Worm (Caenorhabditis elegans) whole organism, young adult: ENCODE data around the gene Y53G8AR.5.

Experiments used
- B0035.1 ChIP-seq: sonication (generic microtip); optimal IDR thresholded peaks from 2 replicates; lab custom pipeline; 2016; ENCODE audit warnings: missing genetic modification characterization, mild to moderate bottlenecking, missing compliant biosample characterization, missing genotype, missing genetic modification reagents
- B0261.1 ChIP-seq: sonication (generic microtip); optimal IDR thresholded peaks from 2 replicates; lab custom pipeline; 2016; ENCODE audit warnings: mild to moderate bottlenecking, missing genetic modification characterization, moderate library complexity, missing compliant biosample characterization
- C06A6.2 ChIP-seq: fragments of 200-800 bp; sonication (Bioruptor generic); conservative IDR thresholded peaks from 2 replicates; pipeline ENCODE4 v1.3.6; 2022; ENCODE audit warnings: missing genetic modification characterization, missing compliant biosample characterization
- F23B12.7 ChIP-seq: sonication (generic microtip); optimal IDR thresholded peaks from 2 replicates; lab custom pipeline; 2017; ENCODE audit warnings: missing genetic modification characterization, mild to moderate bottlenecking, missing compliant biosample characterization, antibody characterized with exemption, moderate library complexity; ENCODE audit not compliant: insufficient read depth
- F37B4.10 ChIP-seq: fragments of 200-800 bp; sonication (Bioruptor generic); IDR thresholded peaks from 2 replicates; pipeline ENCODE4 v1.3.6; 2022; ENCODE audit warnings: missing genetic modification characterization, missing compliant biosample characterization
- F39B2.1 ChIP-seq: fragments of 200-800 bp; sonication (Bioruptor generic); IDR thresholded peaks from 2 replicates; pipeline ENCODE4 v1.3.6; 2022; ENCODE audit warnings: missing genetic modification reagents, missing genetic modification characterization, missing compliant biosample characterization
- F52B5.7 ChIP-seq: sonication (generic microtip); optimal IDR thresholded peaks from 2 replicates; lab custom pipeline; 2016; ENCODE audit warnings: mild to moderate bottlenecking, missing genetic modification characterization, missing compliant biosample characterization
- F55B11.4 ChIP-seq: sonication (generic microtip); optimal IDR thresholded peaks from 2 replicates; lab custom pipeline; 2016; ENCODE audit warnings: missing compliant biosample characterization, missing genetic modification characterization, borderline replicate concordance; ENCODE audit not compliant: insufficient read depth
- K12H6.12 ChIP-seq: fragments of 200-800 bp; sonication (Bioruptor generic); optimal IDR thresholded peaks from 2 replicates; lab custom pipeline; 2018; ENCODE audit warnings: mild to moderate bottlenecking, missing genetic modification characterization, missing compliant biosample characterization
- Y56A3A.18 ChIP-seq: fragments of 200-800 bp; sonication (Bioruptor generic); IDR thresholded peaks from 2 replicates; pipeline ENCODE4 v1.3.6; 2022; ENCODE audit warnings: missing genetic modification reagents, missing genetic modification characterization, missing compliant biosample characterization
- Y79H2A.3 ChIP-seq: fragments of 200-800 bp; sonication (Bioruptor generic); conservative IDR thresholded peaks from 2 replicates; pipeline ENCODE4 v1.3.6; 2022; ENCODE audit warnings: missing genetic modification reagents, missing genetic modification characterization, missing compliant biosample characterization
- Y95B8A.8 ChIP-seq: fragments of 200-800 bp; sonication (Bioruptor generic); IDR thresholded peaks from 2 replicates; pipeline ENCODE4 v1.3.6; 2022; ENCODE audit warnings: missing genetic modification reagents, missing genetic modification characterization, missing compliant biosample characterization
- ZK185.1 ChIP-seq: sonication (generic microtip); optimal IDR thresholded peaks from 2 replicates; lab custom pipeline; 2016; ENCODE audit warnings: mild to moderate bottlenecking, missing genetic modification characterization, missing compliant biosample characterization; ENCODE audit not compliant: poor library complexity, severe bottlenecking
- akir-1 ChIP-seq: fragments of 200-800 bp; sonication (Bioruptor generic); optimal IDR thresholded peaks from 2 replicates; lab custom pipeline; 2018; ENCODE audit warnings: mild to moderate bottlenecking, missing genetic modification characterization, moderate library complexity, missing compliant biosample characterization
- aptf-3 ChIP-seq: fragments of 200-800 bp; sonication (Bioruptor generic); IDR thresholded peaks from 2 replicates; pipeline ENCODE4 v1.3.6; 2022; ENCODE audit warnings: missing genetic modification characterization, missing compliant biosample characterization
- attf-6 ChIP-seq: fragments of 200-800 bp; sonication (Bioruptor generic); IDR thresholded peaks from 2 replicates; pipeline ENCODE4 v1.3.6; 2022; ENCODE audit warnings: missing genetic modification reagents, missing genetic modification characterization, missing compliant biosample characterization
- bed-2 ChIP-seq: fragments of 200-800 bp; sonication (Bioruptor generic); IDR thresholded peaks from 2 replicates; pipeline ENCODE4 v1.3.6; 2022; ENCODE audit warnings: missing genetic modification reagents, missing genetic modification characterization, missing compliant biosample characterization
- cebp-1 ChIP-seq, 2 experiments: fragments of 200-800 bp in 1 of 2; sonication (Bioruptor generic) in 1 of 2; sonication (generic microtip) in 1 of 2; IDR thresholded peaks in 1 of 2; optimal IDR thresholded peaks in 1 of 2; 2 replicates each; pipeline versions ENCODE4 v1.3.6 to Lab custom; 2017 to 2022; ENCODE audit warnings: missing compliant biosample characterization in 2 of 2, missing genetic modification characterization in 2 of 2, mild to moderate bottlenecking in 1 of 2, missing genetic modification reagents in 1 of 2, moderate library complexity in 1 of 2
- ceh-40 ChIP-seq: fragments of 200-800 bp; sonication (Bioruptor generic); IDR thresholded peaks from 2 replicates; pipeline ENCODE4 v1.3.6; 2022; ENCODE audit warnings: missing genetic modification characterization, missing compliant biosample characterization
- ceh-79 ChIP-seq: sonication (generic microtip); optimal IDR thresholded peaks from 2 replicates; lab custom pipeline; 2017; ENCODE audit warnings: mild to moderate bottlenecking, missing genetic modification characterization, missing compliant biosample characterization
- efl-1 ChIP-seq: fragments of 150-350 bp; optimal IDR thresholded peaks from 2 replicates; lab custom pipeline; 2014; ENCODE audit warnings: missing biosample characterization, missing genetic modification reagents, missing genetic modification characterization
- egrh-3 ChIP-seq: fragments of 200-800 bp; sonication (Bioruptor generic); IDR thresholded peaks from 2 replicates; pipeline ENCODE4 v1.3.6; 2022; ENCODE audit warnings: missing genetic modification reagents, missing genetic modification characterization, missing compliant biosample characterization
- ekl-4 ChIP-seq: fragments of 200-800 bp; sonication (Bioruptor generic); IDR thresholded peaks from 2 replicates; pipeline ENCODE4 v1.3.6; 2022; ENCODE audit warnings: missing genetic modification reagents, missing genetic modification characterization, missing compliant biosample characterization
- ets-4 ChIP-seq: fragments of 200-800 bp; sonication (Bioruptor generic); optimal IDR thresholded peaks from 2 replicates; lab custom pipeline; 2018; ENCODE audit warnings: mild to moderate bottlenecking, missing genetic modification characterization, missing compliant biosample characterization
- fkh-3 ChIP-seq: sonication (generic microtip); optimal IDR thresholded peaks from 2 replicates; lab custom pipeline; 2016; ENCODE audit warnings: mild to moderate bottlenecking, missing genetic modification characterization, missing compliant biosample characterization
- him-1 ChIP-seq: sonication (generic microtip); optimal IDR thresholded peaks from 2 replicates; lab custom pipeline; 2016; ENCODE audit warnings: missing genotype, missing genetic modification reagents, missing genetic modification characterization, missing compliant biosample characterization
- hlh-12 ChIP-seq: sonication (generic microtip); optimal IDR thresholded peaks from 2 replicates; lab custom pipeline; 2016; ENCODE audit warnings: missing genetic modification characterization, missing compliant biosample characterization
- hlh-26 ChIP-seq: fragments of 200-800 bp; sonication (Bioruptor generic); conservative IDR thresholded peaks from 2 replicates; pipeline ENCODE4 v1.3.6; 2022; ENCODE audit warnings: missing genetic modification reagents, missing genetic modification characterization, missing compliant biosample characterization
- lag-1 ChIP-seq: fragments of 200-800 bp; sonication (Bioruptor generic); IDR thresholded peaks from 2 replicates; pipeline ENCODE4 v1.3.6; 2022; ENCODE audit warnings: missing genetic modification reagents, missing genetic modification characterization, missing compliant biosample characterization
- lin-35 ChIP-seq, 3 experiments: fragments of 150-350 bp in 2 of 3; sonication (generic microtip) in 1 of 3; optimal IDR thresholded peaks; 2 replicates each; lab custom pipeline; 2014 to 2018; ENCODE audit warnings: missing biosample characterization in 3 of 3, missing genetic modification characterization in 3 of 3, missing genetic modification reagents in 3 of 3
- lsl-1 ChIP-seq: fragments of 200-800 bp; sonication (Bioruptor generic); optimal IDR thresholded peaks from 2 replicates; lab custom pipeline; 2018; ENCODE audit warnings: mild to moderate bottlenecking, missing genetic modification characterization, moderate library complexity, missing compliant biosample characterization
- nfyb-1 ChIP-seq: fragments of 200-800 bp; sonication (Bioruptor generic); IDR thresholded peaks from 2 replicates; pipeline ENCODE4 v1.3.6; 2022; ENCODE audit warnings: missing genetic modification reagents, missing genetic modification characterization, missing compliant biosample characterization
- nhr-27 ChIP-seq: fragments of 200-800 bp; sonication (Bioruptor generic); optimal IDR thresholded peaks from 2 replicates; lab custom pipeline; 2018; ENCODE audit warnings: mild to moderate bottlenecking, missing genetic modification characterization, moderate library complexity, missing compliant biosample characterization
- rcor-1 ChIP-seq: fragments of 200-800 bp; sonication (Bioruptor generic); IDR thresholded peaks from 2 replicates; pipeline ENCODE4 v1.3.6; 2022; ENCODE audit warnings: missing genetic modification reagents, missing genetic modification characterization, missing compliant biosample characterization
- repo-1 ChIP-seq: sonication (generic microtip); optimal IDR thresholded peaks from 2 replicates; lab custom pipeline; 2017; ENCODE audit warnings: mild to moderate bottlenecking, missing genetic modification characterization, missing compliant biosample characterization
- sdz-38 ChIP-seq: sonication (generic microtip); optimal IDR thresholded peaks from 2 replicates; lab custom pipeline; 2016; ENCODE audit warnings: missing genotype, missing genetic modification characterization, missing compliant biosample characterization
- snpc-4 ChIP-seq, 5 experiments: fragments of 150-350 bp in 1 of 5; sonication (generic microtip) in 4 of 5; optimal IDR thresholded peaks; 2 replicates each; lab custom pipeline; 2014 to 2018; ENCODE audit warnings: missing genetic modification characterization in 5 of 5, missing biosample characterization in 3 of 5, antibody characterized with exemption in 2 of 5, mild to moderate bottlenecking in 2 of 5, missing compliant biosample characterization in 2 of 5, missing genotype in 2 of 5, moderate library complexity in 2 of 5, missing genetic modification reagents in 1 of 5
- somi-1 ChIP-seq: fragments of 200-800 bp; sonication (Bioruptor generic); optimal IDR thresholded peaks from 2 replicates; lab custom pipeline; 2018; ENCODE audit warnings: mild to moderate bottlenecking, missing genetic modification characterization, missing compliant biosample characterization
- tlf-1 ChIP-seq: fragments of 200-800 bp; sonication (Bioruptor generic); optimal IDR thresholded peaks from 2 replicates; lab custom pipeline; 2018; ENCODE audit warnings: mild to moderate bottlenecking, missing genetic modification characterization, missing compliant biosample characterization
- unc-62 ChIP-seq: fragments of 150-350 bp; optimal IDR thresholded peaks from 2 replicates; lab custom pipeline; 2014; ENCODE audit warnings: missing biosample characterization, missing genetic modification reagents, missing genetic modification characterization
- zfh-2 ChIP-seq: fragments of 200-800 bp; sonication (Bioruptor generic); conservative IDR thresholded peaks from 2 replicates; pipeline ENCODE4 v1.3.6; 2022; ENCODE audit warnings: missing genetic modification reagents, missing genetic modification characterization, missing compliant biosample characterization
- ztf-18 ChIP-seq: sonication (generic microtip); optimal IDR thresholded peaks from 2 replicates; lab custom pipeline; 2016; ENCODE audit warnings: missing genotype, mild to moderate bottlenecking, missing genetic modification characterization, missing compliant biosample characterization
- ztf-22 ChIP-seq: fragments of 200-800 bp; sonication (Bioruptor generic); optimal IDR thresholded peaks from 2 replicates; lab custom pipeline; 2018; ENCODE audit warnings: mild to moderate bottlenecking, missing genetic modification characterization, moderate library complexity, missing compliant biosample characterization
- ztf-28 ChIP-seq: fragments of 200-800 bp; sonication (Bioruptor generic); IDR thresholded peaks from 2 replicates; pipeline ENCODE4 v1.3.6; 2022; ENCODE audit warnings: missing genetic modification reagents, missing genetic modification characterization, missing compliant biosample characterization
- ztf-6 ChIP-seq: fragments of 200-800 bp; sonication (Bioruptor generic); IDR thresholded peaks from 2 replicates; pipeline ENCODE4 v1.3.6; 2022; ENCODE audit warnings: missing genetic modification reagents, missing genetic modification characterization, missing compliant biosample characterization

Y53G8AR.5 gene

DNA sequence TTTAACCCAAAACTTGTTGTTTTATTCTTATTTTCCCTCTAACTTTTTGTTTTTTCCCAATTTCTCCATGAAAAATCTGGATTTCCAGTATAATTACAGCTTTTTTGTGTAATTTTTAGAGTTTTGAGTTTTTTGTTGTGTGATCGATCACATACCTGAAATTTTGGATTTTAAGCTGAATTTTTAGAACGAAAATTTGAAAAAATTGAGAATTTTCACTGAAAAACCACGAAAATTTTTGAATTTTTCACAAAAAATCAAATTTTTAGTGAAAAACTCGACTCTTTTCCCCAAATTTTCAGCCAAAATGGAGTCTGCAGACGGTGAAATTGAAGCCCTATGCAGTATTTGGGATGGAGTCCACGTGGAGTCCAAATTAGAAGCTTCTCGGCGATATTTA is at the start of gene Y53G8AR.5:
Y53G8AR.5 (plus strand) TSS at position 301 of the 400 bp plus-strand sequence.
- TF ChIP-seq sdz-38 (tag; lab: Kevin White, UChicago) (no peak), B0035.1 (tag; lab: Kevin White, UChicago) (no peak), B0261.1 (no peak), tlf-1 (GFP tag; lab: Kevin White, UChicago) (no peak), ceh-40 (GFP tag; lab: Robert Waterston, UW) (no peak), F55B11.4 (tag; lab: Kevin White, UChicago) (no peak), unc-62 (no peak), nfyb-1 (GFP tag; lab: Robert Waterston, UW) (no peak), nhr-27 (tag; lab: Kevin White, UChicago) (no peak), ztf-6 (GFP tag; lab: Robert Waterston, UW) (no peak), egrh-3 (GFP tag; lab: Robert Waterston, UW) (no peak), somi-1 (GFP tag; lab: Kevin White, UChicago) (no peak), bed-2 (GFP tag; lab: Robert Waterston, UW) (no peak), Y56A3A.18 (GFP tag; lab: Robert Waterston, UW) (no peak), akir-1 (GFP tag; lab: Kevin White, UChicago) (no peak), repo-1 (tag; lab: Kevin White, UChicago) (no peak), cebp-1 (GFP tag; IDR thresholded peaks at IDR 0.05; lab: Robert Waterston, UW) (no peak), cebp-1 (tag; optimal IDR thresholded peaks at IDR 0.05; lab: Kevin White, UChicago) (no peak), lag-1 (no peak), F37B4.10 (no peak)

DNA sequence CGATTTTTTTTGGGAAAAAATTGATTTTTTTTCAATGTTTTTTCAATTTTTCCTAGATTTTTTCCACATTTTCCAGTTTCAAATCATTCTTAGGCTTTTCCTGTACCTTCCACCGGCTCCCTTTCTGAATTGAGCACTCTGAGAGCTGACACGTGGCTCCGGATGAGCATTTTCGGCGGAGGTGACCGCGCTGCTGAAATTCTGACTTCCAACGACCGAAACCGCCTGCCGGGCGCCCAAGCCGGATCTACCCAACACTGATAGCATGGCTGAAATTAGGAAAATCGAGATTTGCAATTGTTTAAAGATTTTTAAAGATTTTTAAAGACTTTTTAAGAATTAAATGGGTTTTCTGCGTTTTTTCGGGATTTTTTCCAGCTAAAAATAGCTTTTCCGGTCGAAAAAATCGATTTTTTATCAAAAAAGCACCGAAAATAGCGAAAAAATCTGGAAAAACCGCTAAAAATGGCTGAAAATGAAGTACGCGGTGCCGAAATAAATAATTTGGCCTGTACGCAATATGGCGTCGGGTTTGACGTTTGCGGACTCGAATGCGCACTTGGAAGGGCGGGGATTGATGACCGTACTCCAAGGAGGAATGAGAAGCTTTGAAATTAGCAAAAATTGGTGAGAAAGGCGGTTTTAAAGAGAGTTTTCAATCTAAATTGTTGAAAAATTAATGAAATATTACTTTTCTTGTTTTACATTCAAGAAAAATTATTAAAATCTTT is 48.8 kb upstream of the Y53G8AR.5 start, which contains the start of gene nduf-9:
nduf-9 (minus strand) TSS at position 269 of the 731 bp plus-strand sequence.
- TF ChIP-seq efl-1 (GFP tag; lab: Kevin White, UChicago) (no peak), C06A6.2 (GFP tag; lab: Robert Waterston, UW) (no peak), F23B12.7 (tag; lab: Kevin White, UChicago) (peak; percentile 33), zfh-2 (peak; percentile 56; the same call in 1 of the 2 replicates), rcor-1 (GFP tag; lab: Robert Waterston, UW) (0 out of 2 replicates have a peak, but pooled peaks have one; percentile 9), ztf-28 (GFP tag; lab: Robert Waterston, UW) (0 out of 2 replicates have a peak, but pooled peaks have one; percentile 8), ZK185.1 (tag; lab: Kevin White, UChicago) (no peak), ceh-79 (tag; lab: Kevin White, UChicago) (no peak), F39B2.1 (no peak), K12H6.12 (tag; lab: Kevin White, UChicago) (no peak), F52B5.7 (no peak), Y95B8A.8 (GFP tag; lab: Robert Waterston, UW) (no peak), unc-62 (no peak), hlh-12 (tag; lab: Kevin White, UChicago) (no peak), lsl-1 (GFP tag; lab: Kevin White, UChicago) (peak; percentile 71), ztf-18 (tag; lab: Kevin White, UChicago) (no peak), aptf-3 (GFP tag; lab: Robert Waterston, UW) (no peak), attf-6 (GFP tag; lab: Robert Waterston, UW) (no peak), ets-4 (GFP tag; lab: Kevin White, UChicago) (no peak), snpc-4 (GFP tag; optimal IDR thresholded peaks at IDR 0.05; lab: Kevin White, UChicago) (no peak), snpc-4 (tag; optimal IDR thresholded peaks at IDR 0.05; lab: Kevin White, UChicago) (peak in 1 of 4 experiments; percentile 27), ztf-22 (no peak), hlh-26 (GFP tag; lab: Robert Waterston, UW) (no peak), him-1 (no peak), Y79H2A.3 (GFP tag; lab: Robert Waterston, UW) (no peak), ekl-4 (GFP tag; lab: Robert Waterston, UW) (no peak), fkh-3 (tag; lab: Kevin White, UChicago) (no peak), F37B4.10 (no peak), lin-35 (GFP tag; optimal IDR thresholded peaks at IDR 0.05; lab: Kevin White, UChicago) (peak in 1 of 3 experiments; percentile 38)
